Fruit fly (Drosophila melanogaster): ENCODE data around the gene CG14989.

CG14989 gene

DNA sequence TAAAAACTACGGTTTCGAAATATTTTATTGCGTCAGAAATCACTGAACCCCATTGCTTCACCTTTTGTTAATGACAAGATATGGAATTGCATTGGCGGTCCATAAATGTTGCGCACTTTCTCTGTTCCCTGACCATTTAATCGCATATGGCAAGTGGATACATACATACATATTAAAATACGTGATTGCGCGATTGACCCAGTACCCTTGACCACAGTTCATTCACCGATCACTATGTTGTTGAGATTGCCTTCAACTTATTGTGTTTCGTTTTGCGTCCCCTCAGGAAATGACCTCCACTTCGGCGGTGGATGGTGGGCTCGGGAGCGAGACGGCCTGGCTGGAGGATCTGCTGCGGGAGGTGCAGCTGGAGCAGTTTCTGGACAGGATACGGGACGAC lies 22.8 kb downstream of the CG14989 start (continued):
- no peak for TF ChIP-seq CG17568 (GFP tag; optimal IDR thresholded peaks at IDR 0.05)
- TF ChIP-seq CG6854 (GFP tag; optimal IDR thresholded peaks at IDR 0.05) = no peak
- no peak for TF ChIP-seq so (GFP tag; IDR thresholded peaks at IDR 0.05)
- TF ChIP-seq CG16813 (GFP tag; IDR thresholded peaks at IDR 0.05; ENCODE audit: partially characterized antibody) = no peak

DNA sequence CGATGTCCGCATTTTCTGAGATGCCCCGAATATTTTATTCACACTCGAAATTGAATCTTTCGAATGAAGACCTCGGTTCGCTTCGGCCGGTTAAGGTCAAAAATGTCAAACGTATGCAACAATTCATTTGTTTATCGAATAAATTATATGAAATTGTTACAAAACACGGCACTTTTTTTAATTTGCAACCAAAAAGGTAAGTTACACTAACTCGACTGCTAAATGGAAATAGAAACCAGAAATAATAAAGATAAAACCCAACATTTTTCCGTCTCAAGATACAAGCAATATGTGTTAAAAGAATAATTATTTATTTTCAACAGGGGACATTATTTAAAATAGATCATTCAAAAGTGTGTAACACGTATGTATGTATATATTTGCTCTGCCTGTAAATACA lies 26.6 kb downstream of the CG14989 start:
- TF ChIP-seq Nf-YB (GFP tag; optimal IDR thresholded peaks at IDR 0.05) = no peak
- no peak for TF ChIP-seq CG4854 (GFP tag; optimal IDR thresholded peaks at IDR 0.05)
- TF ChIP-seq sens (GFP tag) = peak; percentile 30
- TF ChIP-seq Ada2b (GFP tag; IDR thresholded peaks at IDR 0.05) = no peak

DNA sequence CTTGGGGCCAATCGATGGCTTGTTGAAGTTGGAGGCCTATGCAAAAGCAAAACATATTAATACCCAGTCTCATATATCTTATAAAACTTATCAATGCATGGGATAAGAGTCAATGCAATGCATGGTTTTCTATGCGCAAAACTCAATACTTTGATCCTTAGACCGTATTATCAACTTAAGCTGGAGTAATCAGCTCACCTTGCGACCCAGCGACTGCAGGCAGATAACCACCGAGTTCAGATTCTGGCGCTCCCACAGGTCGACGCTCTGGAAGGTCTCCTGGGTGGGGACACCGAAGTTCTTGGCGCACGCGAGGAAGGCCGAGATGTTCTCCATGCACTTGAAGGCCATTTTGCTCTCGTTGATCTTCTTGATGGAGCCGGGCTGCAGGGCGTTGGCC lies 27.7 kb downstream of the CG14989 start:
- TF ChIP-seq vnd (GFP tag; IDR thresholded peaks at IDR 0.05; ENCODE audit: partially characterized antibody) (0 out of 3 replicates have a peak, but pooled peaks have one; percentile 12), HLH54F (GFP tag; optimal IDR thresholded peaks at IDR 0.05) (no peak)

dm6 chr3L:4115701-4116100 lies 28.3 kb downstream of the CG14989 start:
- peak in 1 of 2 experiments; percentile 7 for TF ChIP-seq Trl (optimal IDR thresholded peaks at IDR 0.05)
- TF ChIP-seq Trl (GFP tag; optimal IDR thresholded peaks at IDR 0.05) = no peak
- TF ChIP-seq CG30431 (GFP tag; optimal IDR thresholded peaks at IDR 0.05) = no peak
- peak; percentile 60 for TF ChIP-seq exex (tag; optimal IDR thresholded peaks at IDR 0.05)
- TF ChIP-seq CG14965 (GFP tag; optimal IDR thresholded peaks at IDR 0.05; ENCODE audit: borderline replicate concordance) = no peak
- no peak for TF ChIP-seq CG12219 (GFP tag; optimal IDR thresholded peaks at IDR 0.05)
- TF ChIP-seq grn (GFP tag; optimal IDR thresholded peaks at IDR 0.05) = peak; percentile 44
- TF ChIP-seq CG34376 (GFP tag; optimal IDR thresholded peaks at IDR 0.05) = peak; percentile 13
- no peak for TF ChIP-seq sqz (GFP tag; optimal IDR thresholded peaks at IDR 0.05)
- TF ChIP-seq HLH4C (GFP tag; IDR thresholded peaks at IDR 0.05; ENCODE audit: partially characterized antibody) = no peak
- TF ChIP-seq CG9876 (GFP tag; optimal IDR thresholded peaks at IDR 0.05) = no peak
- TF ChIP-seq Rfx (GFP tag; IDR thresholded peaks at IDR 0.05) = no peak

- TF ChIP-seq chif (GFP tag; optimal IDR thresholded peaks at IDR 0.05) (no peak), Doc2 (GFP tag; IDR thresholded peaks at IDR 0.05) (no peak), CG34422 (GFP tag; IDR thresholded peaks at IDR 0.05) (no peak), mld (GFP tag; IDR thresholded peaks at IDR 0.05; ENCODE audit: partially characterized antibody) (0 out of 3 replicates have a peak, but pooled peaks have one; percentile 34), Usf (GFP tag; optimal IDR thresholded peaks at IDR 0.05) (no peak), CG32532 (GFP tag; IDR thresholded peaks at IDR 0.05) (peak; percentile 9; the same call in 1 of the 2 replicates), ci (GFP tag; IDR thresholded peaks at IDR 0.05) (peak; percentile 55; the same call in 2 of the 3 replicates), exex (tag; optimal IDR thresholded peaks at IDR 0.05) (peak; percentile 33), sens (GFP tag) (peak; percentile 28), CG9932 (GFP tag; IDR thresholded peaks at IDR 0.05) (no peak), usp (GFP tag; optimal IDR thresholded peaks at IDR 0.05) (no peak), da (GFP tag; optimal IDR thresholded peaks at IDR 0.05) (no peak), pho (GFP tag; optimal IDR thresholded peaks at IDR 0.05) (no peak), CG6791 (GFP tag; IDR thresholded peaks at IDR 0.05; ENCODE audit: partially characterized antibody) (no peak), D19A (tag; optimal IDR thresholded peaks at IDR 0.05) (no peak), CG15601 (tag; optimal IDR thresholded peaks at IDR 0.05) (peak; percentile 16), CG34376 (GFP tag; optimal IDR thresholded peaks at IDR 0.05) (peak; percentile 12), tx (GFP tag; optimal IDR thresholded peaks at IDR 0.05) (no peak), toy (GFP tag; IDR thresholded peaks at IDR 0.05) (no peak), nerfin-2 (GFP tag; IDR thresholded peaks at IDR 0.05; ENCODE audit: partially characterized antibody) (no peak), Fer3 (tag; optimal IDR thresholded peaks at IDR 0.05) (peak; percentile 10), bab2 (GFP tag; optimal IDR thresholded peaks at IDR 0.05) (no peak), Med (GFP tag) (peak; percentile 31), CG4282 (GFP tag; optimal IDR thresholded peaks at IDR 0.05) (no peak)
Measured at dm6 chr3L:4116490-4117367, 29.3 kb downstream of the CG14989 start.

Data from whole organism, embryonic.